In the genomic region with DNA sequence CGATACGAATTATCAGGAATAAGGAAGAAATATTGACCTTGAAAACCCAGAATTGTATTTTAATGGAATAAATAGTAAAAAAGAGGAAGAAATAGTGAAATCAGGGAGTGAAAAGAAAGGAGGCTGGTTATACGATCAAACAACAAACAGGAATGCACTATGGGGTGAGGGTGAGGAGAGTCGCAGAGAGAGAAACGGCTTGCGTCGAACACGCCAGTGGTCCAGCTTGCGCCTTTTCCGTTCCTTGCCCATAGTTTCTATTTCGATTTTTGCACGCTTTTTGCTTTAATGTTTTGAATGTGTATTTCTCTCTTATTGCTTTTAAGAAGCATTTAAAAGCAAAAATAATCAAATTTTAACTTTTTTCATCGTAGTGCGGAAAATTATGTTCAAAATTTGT, we compare ENCODE assay signal across 2 worm cellular contexts.
TF ChIP-seq lines count a peak whose summit lies in the region.

No protein-coding gene starts in this region.

TF ChIP-seq in whole organism, L4 larva, 104 proteins besides CTCF, POLR2A, EP300 and RAD21 (continued from another document):
- no peak for TF ChIP-seq daf-16 (GFP tag; optimal IDR thresholded peaks at IDR 0.05; lab: Kevin White, UChicago)
- peak; percentile 67 for TF ChIP-seq daf-16 (tag; optimal IDR thresholded peaks at IDR 0.05; lab: Kevin White, UChicago)
- no peak for TF ChIP-seq nhr-237 (tag; optimal IDR thresholded peaks at IDR 0.05; lab: Kevin White, UChicago)
- no peak for TF ChIP-seq egl-43 (GFP tag; IDR thresholded peaks at IDR 0.05; lab: Robert Waterston, UW)
- peak; percentile 82 for TF ChIP-seq nhr-11 (tag; optimal IDR thresholded peaks at IDR 0.05; lab: Kevin White, UChicago)
- TF ChIP-seq mxl-2 (GFP tag; conservative IDR thresholded peaks at IDR 0.05; lab: Robert Waterston, UW): no peak
- TF ChIP-seq aly-2 (tag; optimal IDR thresholded peaks at IDR 0.05; lab: Kevin White, UChicago): no peak
- TF ChIP-seq pqm-1 (tag; optimal IDR thresholded peaks at IDR 0.05; lab: Kevin White, UChicago): peak; percentile 27
- peak; percentile 78 for TF ChIP-seq hmg-1.1 (GFP tag; IDR thresholded peaks at IDR 0.05; lab: Robert Waterston, UW)
- no peak for TF ChIP-seq daf-12 (tag; optimal IDR thresholded peaks at IDR 0.05; lab: Kevin White, UChicago)
- no peak for TF ChIP-seq Y5F2A.4 (GFP tag; optimal IDR thresholded peaks at IDR 0.05; lab: Kevin White, UChicago)
- no peak for TF ChIP-seq zfp-2 (tag; optimal IDR thresholded peaks at IDR 0.05; lab: Kevin White, UChicago)
- TF ChIP-seq arid-1 (GFP tag; conservative IDR thresholded peaks at IDR 0.05; lab: Robert Waterston, UW): peak; percentile 76; the same call in 1 of the 2 replicates
- TF ChIP-seq Y105C5A.15 (GFP tag; IDR thresholded peaks at IDR 0.05; lab: Robert Waterston, UW): no peak
- TF ChIP-seq mdl-1 (tag; optimal IDR thresholded peaks at IDR 0.05; lab: Kevin White, UChicago): peak in 1 of 2 experiments; percentile 66
- peak; percentile 72 for TF ChIP-seq nhr-77 (tag; optimal IDR thresholded peaks at IDR 0.05; lab: Kevin White, UChicago)
- TF ChIP-seq Y48G9A.11 (GFP tag; IDR thresholded peaks at IDR 0.05; lab: Robert Waterston, UW): no peak
- no peak for TF ChIP-seq snpc-4 (tag; optimal IDR thresholded peaks at IDR 0.05; lab: Kevin White, UChicago)
- TF ChIP-seq lin-15B (tag; optimal IDR thresholded peaks at IDR 0.05; lab: Kevin White, UChicago): no peak
- peak; percentile 65 for TF ChIP-seq dmd-6 (GFP tag; IDR thresholded peaks at IDR 0.05; lab: Robert Waterston, UW)
- peak; percentile 62 for TF ChIP-seq T20F7.1 (GFP tag; optimal IDR thresholded peaks at IDR 0.05; lab: Kevin White, UChicago)
- no peak for TF ChIP-seq zip-11 (GFP tag; IDR thresholded peaks at IDR 0.05; lab: Robert Waterston, UW)
- peak; percentile 80 for TF ChIP-seq spr-1 (tag; optimal IDR thresholded peaks at IDR 0.05; lab: Kevin White, UChicago)
- peak; percentile 43; the same call in 1 of the 2 replicates for TF ChIP-seq tra-1 (GFP tag; IDR thresholded peaks at IDR 0.05; lab: Robert Waterston, UW)
- no peak for TF ChIP-seq unc-39 (tag; optimal IDR thresholded peaks at IDR 0.05; lab: Kevin White, UChicago)
- peak; percentile 80 for TF ChIP-seq nhr-28 (tag; optimal IDR thresholded peaks at IDR 0.05; lab: Kevin White, UChicago)
- no peak for TF ChIP-seq ZK337.2 (GFP tag; IDR thresholded peaks at IDR 0.05; lab: Robert Waterston, UW)
- no peak for TF ChIP-seq ztf-11 (tag; optimal IDR thresholded peaks at IDR 0.05; lab: Kevin White, UChicago)
- TF ChIP-seq zip-2 (tag; optimal IDR thresholded peaks at IDR 0.05; lab: Kevin White, UChicago): peak; percentile 39
- peak in 1 of 2 experiments; percentile 88 for TF ChIP-seq hif-1 (tag; optimal IDR thresholded peaks at IDR 0.05; lab: Kevin White, UChicago)
- 0 out of 2 replicates have a peak, but pooled peaks have one; percentile 11 for TF ChIP-seq nhr-42 (GFP tag; IDR thresholded peaks at IDR 0.05; lab: Robert Waterston, UW)
- TF ChIP-seq madf-5 (GFP tag; IDR thresholded peaks at IDR 0.05; lab: Robert Waterston, UW): no peak
- peak; percentile 72 for TF ChIP-seq hlh-30 (tag; optimal IDR thresholded peaks at IDR 0.05; lab: Kevin White, UChicago; ENCODE audit: insufficient read depth)
- peak; percentile 8 for TF ChIP-seq nhr-102 (tag; optimal IDR thresholded peaks at IDR 0.05; lab: Kevin White, UChicago)
- no peak for TF ChIP-seq nhr-10 (tag; optimal IDR thresholded peaks at IDR 0.05; lab: Kevin White, UChicago)
- no peak for TF ChIP-seq F26F4.8 (GFP tag; conservative IDR thresholded peaks at IDR 0.05; lab: Robert Waterston, UW)
- TF ChIP-seq T26A8.4 (GFP tag; IDR thresholded peaks at IDR 0.05; lab: Robert Waterston, UW): peak; percentile 37; the same call in 1 of the 2 replicates
- TF ChIP-seq unc-62 (GFP tag; optimal IDR thresholded peaks at IDR 0.05 in 1 of 2; lab: Kevin White, UChicago): peak in 1 of 2 experiments; percentile 65
- no peak for TF ChIP-seq unc-62 (tag; optimal IDR thresholded peaks at IDR 0.05; lab: Kevin White, UChicago)
- TF ChIP-seq hlh-11 (tag; optimal IDR thresholded peaks at IDR 0.05; lab: Kevin White, UChicago): peak; percentile 82
- TF ChIP-seq lin-29 (GFP tag; IDR thresholded peaks at IDR 0.05; lab: Robert Waterston, UW): no peak
- no peak for TF ChIP-seq zag-1 (tag; optimal IDR thresholded peaks at IDR 0.05; lab: Kevin White, UChicago)
- TF ChIP-seq duxl-1 (tag; optimal IDR thresholded peaks at IDR 0.05; lab: Kevin White, UChicago; ENCODE audit: poor library complexity): peak; percentile 51
- no peak for TF ChIP-seq ceh-44 (GFP tag; IDR thresholded peaks at IDR 0.05; lab: Robert Waterston, UW)
- no peak for TF ChIP-seq ztf-7 (tag; optimal IDR thresholded peaks at IDR 0.05; lab: Kevin White, UChicago)
- no peak for TF ChIP-seq daf-19 (GFP tag; conservative IDR thresholded peaks at IDR 0.05; lab: Robert Waterston, UW)
- TF ChIP-seq pha-4 (GFP tag; IDR thresholded peaks at IDR 0.05; lab: Robert Waterston, UW): peak; percentile 52; the same call in 1 of the 2 replicates
- TF ChIP-seq pha-4 (tag; optimal IDR thresholded peaks at IDR 0.05; lab: Kevin White, UChicago): no peak
- TF ChIP-seq F10B5.3 (tag; optimal IDR thresholded peaks at IDR 0.05; lab: Kevin White, UChicago): no peak
TF ChIP-seq in whole organism, L4 larva: peak in this region for 43.

TF ChIP-seq in whole organism, late embryonic, 69 proteins besides CTCF, POLR2A, EP300 and RAD21 (continued from another document):
- TF ChIP-seq ceh-24 (tag; optimal IDR thresholded peaks at IDR 0.05; lab: Kevin White, UChicago): no peak
- peak; percentile 26 for TF ChIP-seq lim-6 (tag; optimal IDR thresholded peaks at IDR 0.05; lab: Kevin White, UChicago)
- no peak for TF ChIP-seq unc-55 (GFP tag; optimal IDR thresholded peaks at IDR 0.05; lab: Kevin White, UChicago)
- peak; percentile 60 for TF ChIP-seq sox-4 (tag; optimal IDR thresholded peaks at IDR 0.05; lab: Kevin White, UChicago)
- TF ChIP-seq C38D4.7 (GFP tag; optimal IDR thresholded peaks at IDR 0.05; lab: Kevin White, UChicago): peak; percentile 32
- no peak for TF ChIP-seq ama-1 (optimal IDR thresholded peaks at IDR 0.05; lab: Kevin White, UChicago)
- peak; percentile 83 for TF ChIP-seq nfya-1 (tag; optimal IDR thresholded peaks at IDR 0.05; lab: Kevin White, UChicago)
- TF ChIP-seq ceh-18 (tag; optimal IDR thresholded peaks at IDR 0.05; lab: Kevin White, UChicago): peak; percentile 64
